Fruit fly (Drosophila melanogaster): Measurements from ENCODE around the gene Cpr97Ea.

DNA sequence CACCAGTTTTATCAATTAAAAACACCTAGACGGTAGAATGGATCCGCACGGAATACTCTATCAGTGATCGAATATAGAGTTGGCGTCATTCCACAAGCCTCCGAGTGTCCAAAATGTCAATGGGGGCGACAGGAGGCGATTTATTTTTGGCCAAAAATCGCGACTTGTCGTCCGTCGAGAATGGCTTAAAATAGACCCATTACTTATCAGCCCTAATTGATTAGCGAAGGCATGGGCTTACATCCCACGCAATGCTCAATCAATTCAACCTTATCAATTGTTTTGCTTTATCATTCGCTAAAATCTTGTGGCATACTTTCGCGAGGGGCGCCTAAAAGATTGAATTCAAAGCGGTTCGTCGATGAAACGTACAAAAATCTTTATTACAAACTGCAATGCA is 20.5 kb upstream of the Cpr97Ea start:
- TF ChIP-seq ttk (optimal IDR thresholded peaks at IDR 0.05) (no peak), Myc (optimal IDR thresholded peaks at IDR 0.05) (no peak)

Measured in Kc167 (cell line).